Fruit fly (Drosophila melanogaster): ENCODE data around the gene nht.

Gene nht

dm6 chr2L:15271757-15272589 is 46.7 kb downstream of the nht start, which contains the start of gene Cul3 (continued):
- TF ChIP-seq CG2120 (GFP tag; optimal IDR thresholded peaks at IDR 0.05), result no peak
- TF ChIP-seq crc (GFP tag; optimal IDR thresholded peaks at IDR 0.05), result no peak
- no peak for TF ChIP-seq eyg (GFP tag; optimal IDR thresholded peaks at IDR 0.05)
- TF ChIP-seq CG6765 (GFP tag; optimal IDR thresholded peaks at IDR 0.05), result no peak
- peak; percentile 32; the same call in 1 of the 2 replicates for TF ChIP-seq Rfx (GFP tag; IDR thresholded peaks at IDR 0.05)
- peak; percentile 84; the same call in 3 of the 4 replicates for TF ChIP-seq chinmo (GFP tag; IDR thresholded peaks at IDR 0.05; ENCODE audit: partially characterized antibody)
- no peak for TF ChIP-seq Gsc (GFP tag; IDR thresholded peaks at IDR 0.05)
- no peak for TF ChIP-seq cas (GFP tag; IDR thresholded peaks at IDR 0.05)
- no peak for TF ChIP-seq CG33557 (GFP tag; optimal IDR thresholded peaks at IDR 0.05)
- no peak for TF ChIP-seq stc (GFP tag; IDR thresholded peaks at IDR 0.05)
- no peak for TF ChIP-seq CG1024 (GFP tag; IDR thresholded peaks at IDR 0.05)
- TF ChIP-seq CG14050 (GFP tag; IDR thresholded peaks at IDR 0.05), result no peak
- TF ChIP-seq Fer1 (GFP tag; optimal IDR thresholded peaks at IDR 0.05), result no peak
- TF ChIP-seq CG6254 (GFP tag; optimal IDR thresholded peaks at IDR 0.05), result no peak
- TF ChIP-seq Max (GFP tag; optimal IDR thresholded peaks at IDR 0.05), result no peak
- TF ChIP-seq CHES-1-like (GFP tag; optimal IDR thresholded peaks at IDR 0.05), result no peak
- TF ChIP-seq caup (GFP tag; optimal IDR thresholded peaks at IDR 0.05; ENCODE audit: severe bottlenecking), result no peak
- TF ChIP-seq CG17612 (GFP tag; IDR thresholded peaks at IDR 0.05), result no peak
- peak; percentile 52 for TF ChIP-seq CG18262 (tag; optimal IDR thresholded peaks at IDR 0.05)
- no peak for TF ChIP-seq Bteb2 (GFP tag; optimal IDR thresholded peaks at IDR 0.05)
- TF ChIP-seq tup (GFP tag; optimal IDR thresholded peaks at IDR 0.05), result no peak
- peak; percentile 86 for TF ChIP-seq CG16813 (GFP tag; IDR thresholded peaks at IDR 0.05; ENCODE audit: partially characterized antibody)
- TF ChIP-seq ewg (GFP tag; optimal IDR thresholded peaks at IDR 0.05), result no peak
- no peak for TF ChIP-seq CG5245 (GFP tag; optimal IDR thresholded peaks at IDR 0.05)
- no peak for TF ChIP-seq BtbVII (GFP tag; optimal IDR thresholded peaks at IDR 0.05)
- TF ChIP-seq CG7839 (tag; optimal IDR thresholded peaks at IDR 0.05), result peak; percentile 49
- no peak for TF ChIP-seq run (tag; optimal IDR thresholded peaks at IDR 0.05)
- TF ChIP-seq CG17385 (GFP tag; optimal IDR thresholded peaks at IDR 0.05), result no peak
- TF ChIP-seq tx (GFP tag; optimal IDR thresholded peaks at IDR 0.05), result no peak
- TF ChIP-seq hth (optimal IDR thresholded peaks at IDR 0.05), result no peak
- no peak for TF ChIP-seq CG1529 (GFP tag; optimal IDR thresholded peaks at IDR 0.05)
- no peak for TF ChIP-seq Mrtf (GFP tag; IDR thresholded peaks at IDR 0.05)
- TF ChIP-seq CG11247 (GFP tag; IDR thresholded peaks at IDR 0.05), result no peak
- no peak for TF ChIP-seq Trl (optimal IDR thresholded peaks at IDR 0.05)
- TF ChIP-seq Trl (GFP tag; optimal IDR thresholded peaks at IDR 0.05), result no peak
- TF ChIP-seq rib (GFP tag; IDR thresholded peaks at IDR 0.05), result no peak
- TF ChIP-seq Abd-B (GFP tag; optimal IDR thresholded peaks at IDR 0.05), result peak; percentile 62
- TF ChIP-seq Mes4 (GFP tag; optimal IDR thresholded peaks at IDR 0.05), result no peak
- TF ChIP-seq Nf-YA (GFP tag; IDR thresholded peaks at IDR 0.05), result no peak
- TF ChIP-seq nau (GFP tag; optimal IDR thresholded peaks at IDR 0.05), result no peak
- TF ChIP-seq al (GFP tag; IDR thresholded peaks at IDR 0.05), result no peak
- peak; percentile 87 for TF ChIP-seq CG4360 (GFP tag; IDR thresholded peaks at IDR 0.05)
- peak; percentile 61 for TF ChIP-seq CG4617 (GFP tag; optimal IDR thresholded peaks at IDR 0.05; ENCODE audit: borderline replicate concordance)
- no peak for TF ChIP-seq Optix (GFP tag; IDR thresholded peaks at IDR 0.05)
- TF ChIP-seq CG43689 (GFP tag; IDR thresholded peaks at IDR 0.05), result no peak
- no peak for TF ChIP-seq ERR (GFP tag; optimal IDR thresholded peaks at IDR 0.05)
- TF ChIP-seq CG4424 (GFP tag; optimal IDR thresholded peaks at IDR 0.05), result peak; percentile 9
- no peak for TF ChIP-seq klu (GFP tag; IDR thresholded peaks at IDR 0.05)
- TF ChIP-seq CG31365 (tag; optimal IDR thresholded peaks at IDR 0.05), result no peak
- no peak for TF ChIP-seq CG30403 (GFP tag; optimal IDR thresholded peaks at IDR 0.05)

Data from whole organism, embryonic.